Worm (Caenorhabditis elegans): ENCODE data around the gene twnk-1.

Gene twnk-1

ce11 chrX:5841060-5841642, 50.1 kb downstream of the twnk-1 start, which contains the start of gene puf-9 (continued):
- TF ChIP-seq nhr-90 (tag; optimal IDR thresholded peaks at IDR 0.05) = peak; percentile 95
- peak; percentile 98 for TF ChIP-seq pha-4 (tag; optimal IDR thresholded peaks at IDR 0.05)
- TF ChIP-seq dox-1 (GFP tag; IDR thresholded peaks at IDR 0.05) = peak; percentile 95
- peak; percentile 59 for TF ChIP-seq F57C9.4 (tag; optimal IDR thresholded peaks at IDR 0.05)
- TF ChIP-seq athp-1 (tag; optimal IDR thresholded peaks at IDR 0.05) = peak; percentile 97
- TF ChIP-seq somi-1 (GFP tag; optimal IDR thresholded peaks at IDR 0.05) = peak; percentile 99
- no peak for TF ChIP-seq sptf-2 (GFP tag; optimal IDR thresholded peaks at IDR 0.05)
- peak; percentile 94 for TF ChIP-seq tlf-1 (GFP tag; optimal IDR thresholded peaks at IDR 0.05)
- TF ChIP-seq ccch-3 (GFP tag; optimal IDR thresholded peaks at IDR 0.05) = no peak
- no peak for TF ChIP-seq nfya-2 (GFP tag; IDR thresholded peaks at IDR 0.05)
- peak; percentile 99 for TF ChIP-seq zfh-2 (GFP tag; conservative IDR thresholded peaks at IDR 0.05)
- TF ChIP-seq Y56A3A.18 (GFP tag; IDR thresholded peaks at IDR 0.05) = peak; percentile 85
- TF ChIP-seq hmg-1.2 (GFP tag; IDR thresholded peaks at IDR 0.05) = peak; percentile 92
- no peak for TF ChIP-seq lsy-27 (tag; optimal IDR thresholded peaks at IDR 0.05; ENCODE audit: borderline replicate concordance, insufficient read depth)
- TF ChIP-seq snpc-1.3 (tag; optimal IDR thresholded peaks at IDR 0.05; ENCODE audit: insufficient read depth) = no peak
- peak; percentile 99 for TF ChIP-seq ceh-27 (GFP tag; optimal IDR thresholded peaks at IDR 0.05)
- TF ChIP-seq egl-44 (GFP tag; IDR thresholded peaks at IDR 0.05) = peak; percentile 89
- peak; percentile 56 for TF ChIP-seq ceh-100 (GFP tag; IDR thresholded peaks at IDR 0.05)
- peak; percentile 79 for TF ChIP-seq dpff-1 (tag; optimal IDR thresholded peaks at IDR 0.05)
- 0 out of 2 replicates have a peak, but pooled peaks have one; percentile 44 for TF ChIP-seq F39B2.1 (GFP tag; IDR thresholded peaks at IDR 0.05)
- peak; percentile 97 for TF ChIP-seq attf-5 (GFP tag; optimal IDR thresholded peaks at IDR 0.05)
- no peak for TF ChIP-seq ama-1 (optimal IDR thresholded peaks at IDR 0.05)
- TF ChIP-seq ama-1 (GFP tag; optimal IDR thresholded peaks at IDR 0.05) = peak in 1 of 2 experiments; percentile 1
- no peak for TF ChIP-seq ceh-91 (GFP tag; IDR thresholded peaks at IDR 0.05)
- TF ChIP-seq snpc-1.1 (tag; optimal IDR thresholded peaks at IDR 0.05; ENCODE audit: insufficient read depth) = no peak
- peak; percentile 11 for TF ChIP-seq akir-1 (GFP tag; optimal IDR thresholded peaks at IDR 0.05)
- TF ChIP-seq die-1 (tag; optimal IDR thresholded peaks at IDR 0.05) = peak; percentile 61
- peak; percentile 83 for TF ChIP-seq rcor-1 (GFP tag; IDR thresholded peaks at IDR 0.05)
- no peak for TF ChIP-seq fkh-3 (tag; optimal IDR thresholded peaks at IDR 0.05)
- peak; percentile 97 for TF ChIP-seq pbrm-1 (GFP tag; IDR thresholded peaks at IDR 0.05)
- TF ChIP-seq cebp-2 (GFP tag; IDR thresholded peaks at IDR 0.05) = peak; percentile 88
- TF ChIP-seq B0261.1 (tag; optimal IDR thresholded peaks at IDR 0.05) = peak; percentile 37
- TF ChIP-seq egrh-3 (GFP tag; IDR thresholded peaks at IDR 0.05) = peak; percentile 74; the same call in 1 of the 2 replicates
- TF ChIP-seq F22D6.2 (tag; optimal IDR thresholded peaks at IDR 0.05) = peak; percentile 93
- TF ChIP-seq C17E4.6 (GFP tag; IDR thresholded peaks at IDR 0.05) = peak; percentile 87
- peak; percentile 78 for TF ChIP-seq ztf-18 (tag; optimal IDR thresholded peaks at IDR 0.05)
- TF ChIP-seq C06A6.2 (GFP tag; conservative IDR thresholded peaks at IDR 0.05) = peak; percentile 94
- peak; percentile 90 for TF ChIP-seq gei-17 (GFP tag; optimal IDR thresholded peaks at IDR 0.05)
- peak; percentile 61 for TF ChIP-seq ZK185.1 (tag; optimal IDR thresholded peaks at IDR 0.05; ENCODE audit: poor library complexity, severe bottlenecking)
- peak; percentile 93 for TF ChIP-seq madf-10 (tag; optimal IDR thresholded peaks at IDR 0.05)

Measured in whole organism, young adult.